Worm (Caenorhabditis elegans) whole organism, L1 larva: ENCODE measurements around the gene R02D5.7.
"Not testable (repeated sequence)": the region's sequence is repeated elsewhere in the genome, so short reads cannot be mapped to it uniquely, and the experiment has no call there.

Experiments used
- mep-1 ChIP-seq: fragments of 150-350 bp; optimal IDR thresholded peaks from 2 replicates; lab custom pipeline; 2014; ENCODE audit warnings: missing biosample characterization, missing genetic modification characterization
- nhr-28 ChIP-seq: fragments of 150-350 bp; optimal IDR thresholded peaks from 2 replicates; lab custom pipeline; 2014; ENCODE audit warnings: missing biosample characterization, missing genetic modification characterization
- ztf-11 ChIP-seq, 2 experiments: sonication (generic microtip); optimal IDR thresholded peaks; 2 replicates each; lab custom pipeline; 2016 to 2017; ENCODE audit warnings: missing genetic modification characterization in 2 of 2, missing biosample characterization in 1 of 2, missing compliant biosample characterization in 1 of 2

DNA sequence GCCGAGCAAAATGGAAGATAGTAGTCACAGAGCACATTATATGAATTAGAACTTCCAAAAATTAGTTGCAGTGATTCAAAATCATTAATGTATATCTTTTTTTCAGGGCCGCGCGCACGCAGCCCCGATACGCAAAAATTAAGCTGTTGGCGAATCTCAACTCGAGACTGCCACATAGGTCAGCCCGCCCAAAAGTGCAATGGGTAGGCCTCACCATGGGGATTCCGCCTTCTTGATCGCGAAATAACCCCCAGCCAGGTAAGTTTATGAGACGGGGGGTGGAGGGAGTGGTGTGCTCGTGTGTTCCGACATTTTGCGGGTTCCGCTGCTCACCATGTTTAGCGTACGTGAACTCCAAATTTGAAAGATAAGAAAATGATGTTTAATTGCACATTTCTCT is 18.2 kb downstream of the R02D5.7 start, which contains the start of gene F08H9.3:
- TF ChIP-seq ztf-11 (tag; optimal IDR thresholded peaks at IDR 0.05; lab: Kevin White, UChicago); nhr-28; mep-1 (tag; lab: Kevin White, UChicago): not testable (repeated sequence)
